Worm (Caenorhabditis elegans) whole organism, L1 larva: ENCODE data around the gene F14H3.6.
A peak's percentile ranks its signal among the peaks of the same experiment; 100 is the strongest.

Experiments
- C04F5.9 ChIP-seq: sonication (generic microtip); optimal IDR thresholded peaks from 2 replicates; lab custom pipeline; 2016; ENCODE audit warnings: missing genetic modification characterization, missing compliant biosample characterization
- F16B12.6 ChIP-seq: fragments of 150-350 bp; optimal IDR thresholded peaks from 2 replicates; lab custom pipeline; 2014; ENCODE audit warnings: missing biosample characterization, missing genetic modification characterization
- Y116A8C.19 ChIP-seq: sonication (generic microtip); optimal IDR thresholded peaks from 2 replicates; lab custom pipeline; 2016; ENCODE audit warnings: missing compliant biosample characterization, missing genetic modification characterization, borderline replicate concordance
- alr-1 ChIP-seq: fragments of 200-800 bp; sonication (Bioruptor generic); optimal IDR thresholded peaks from 2 replicates; lab custom pipeline; 2018; ENCODE audit warnings: borderline replicate concordance, mild to moderate bottlenecking, missing genetic modification characterization, missing compliant biosample characterization
- aly-2 ChIP-seq: fragments of 150-350 bp; optimal IDR thresholded peaks from 2 replicates; lab custom pipeline; 2014; ENCODE audit warnings: missing biosample characterization, missing genetic modification characterization
- ama-1 ChIP-seq: fragments of 150-350 bp; optimal IDR thresholded peaks from 2 replicates; lab custom pipeline; 2014
- blmp-1 ChIP-seq: fragments of 150-350 bp; optimal IDR thresholded peaks from 2 replicates; lab custom pipeline; 2014; ENCODE audit warnings: missing biosample characterization, missing genetic modification characterization
- ceh-82 ChIP-seq, 3 experiments: fragments of 150-350 bp in 1 of 3; sonication (generic microtip) in 2 of 3; optimal IDR thresholded peaks; 2 replicates each; lab custom pipeline; 2014 to 2017; ENCODE audit warnings: missing biosample characterization in 3 of 3, missing genetic modification characterization in 3 of 3
- ceh-88 ChIP-seq: fragments of 200-800 bp; sonication (Bioruptor generic); IDR thresholded peaks from 2 replicates; pipeline ENCODE4 v1.3.6; 2022; ENCODE audit warnings: missing genetic modification characterization, missing compliant biosample characterization
- ceh-90 ChIP-seq: sonication (generic microtip); optimal IDR thresholded peaks from 2 replicates; lab custom pipeline; 2016; ENCODE audit warnings: missing genetic modification characterization, missing compliant biosample characterization
- efl-1 ChIP-seq, 4 experiments: fragments of 150-350 bp; optimal IDR thresholded peaks in 3 of 4; peaks in 1 of 4; 1 replicate in 1 of 4; 2 replicates in 3 of 4; lab custom pipeline; 2014; ENCODE audit warnings: missing biosample characterization in 2 of 4, missing genetic modification characterization in 2 of 4, missing genetic modification reagents in 2 of 4
- efl-3 ChIP-seq: fragments of 200-800 bp; sonication (Bioruptor generic); optimal IDR thresholded peaks from 2 replicates; lab custom pipeline; 2018; ENCODE audit warnings: mild to moderate bottlenecking, missing genetic modification characterization, missing compliant biosample characterization
- egl-13 ChIP-seq: sonication (generic microtip); optimal IDR thresholded peaks from 2 replicates; lab custom pipeline; 2016; ENCODE audit warnings: missing genotype, missing genetic modification reagents, missing genetic modification characterization, missing compliant biosample characterization
- elt-2 ChIP-seq: sonication (generic microtip); optimal IDR thresholded peaks from 2 replicates; lab custom pipeline; 2016; ENCODE audit warnings: missing genetic modification characterization, mild to moderate bottlenecking, inconsistent platforms, missing compliant biosample characterization, missing genetic modification reagents
- ets-5 ChIP-seq: fragments of 200-800 bp; sonication (Bioruptor generic); IDR thresholded peaks from 2 replicates; pipeline ENCODE4 v1.3.6; 2022; ENCODE audit warnings: missing genetic modification characterization, missing compliant biosample characterization
- fos-1 ChIP-seq: fragments of 150-350 bp; optimal IDR thresholded peaks from 2 replicates; lab custom pipeline; 2014; ENCODE audit warnings: missing biosample characterization, missing genetic modification characterization
- hlh-4 ChIP-seq: sonication (generic microtip); optimal IDR thresholded peaks from 2 replicates; lab custom pipeline; 2016; ENCODE audit warnings: mild to moderate bottlenecking, missing genetic modification characterization, missing compliant biosample characterization
- jun-1 ChIP-seq: fragments of 150-350 bp; optimal IDR thresholded peaks from 2 replicates; lab custom pipeline; 2014; ENCODE audit warnings: missing biosample characterization, missing genetic modification reagents, missing genetic modification characterization
- lin-13 ChIP-seq: fragments of 150-350 bp; optimal IDR thresholded peaks from 2 replicates; lab custom pipeline; 2014; ENCODE audit warnings: missing biosample characterization, missing genetic modification reagents, missing genetic modification characterization
- lin-35 ChIP-seq, 2 experiments: fragments of 150-350 bp; optimal IDR thresholded peaks; 2 replicates each; lab custom pipeline; 2014; ENCODE audit warnings: missing biosample characterization in 2 of 2, missing genetic modification characterization in 2 of 2, missing genetic modification reagents in 2 of 2
- lin-39 ChIP-seq: fragments of 150-350 bp; optimal IDR thresholded peaks from 2 replicates; lab custom pipeline; 2014; ENCODE audit warnings: missing biosample characterization, missing genetic modification reagents, missing genetic modification characterization
- mdl-1 ChIP-seq, 2 experiments: fragments of 150-350 bp; optimal IDR thresholded peaks; 2 replicates each; lab custom pipeline; 2014 to 2017; ENCODE audit warnings: missing biosample characterization in 2 of 2, missing genetic modification characterization in 2 of 2, inconsistent platforms in 1 of 2
- mep-1 ChIP-seq: fragments of 150-350 bp; optimal IDR thresholded peaks from 2 replicates; lab custom pipeline; 2014; ENCODE audit warnings: missing biosample characterization, missing genetic modification characterization
- nhr-19 ChIP-seq: fragments of 200-800 bp; sonication (Bioruptor generic); conservative IDR thresholded peaks from 2 replicates; pipeline ENCODE4 v1.3.6; 2022; ENCODE audit warnings: missing genetic modification characterization, missing compliant biosample characterization
- nhr-237 ChIP-seq: fragments of 150-350 bp; optimal IDR thresholded peaks from 2 replicates; lab custom pipeline; 2014; ENCODE audit warnings: missing biosample characterization, missing genetic modification characterization
- nhr-28 ChIP-seq: fragments of 150-350 bp; optimal IDR thresholded peaks from 2 replicates; lab custom pipeline; 2014; ENCODE audit warnings: missing biosample characterization, missing genetic modification characterization
- nhr-71 ChIP-seq: sonication (generic microtip); optimal IDR thresholded peaks from 2 replicates; lab custom pipeline; 2016; ENCODE audit warnings: mild to moderate bottlenecking, missing genetic modification characterization, moderate library complexity, missing compliant biosample characterization
- nhr-76 ChIP-seq: sonication (generic microtip); optimal IDR thresholded peaks from 2 replicates; lab custom pipeline; 2017; ENCODE audit warnings: missing biosample characterization, missing genetic modification characterization
- nhr-84 ChIP-seq: sonication (generic microtip); optimal IDR thresholded peaks from 2 replicates; lab custom pipeline; 2017; ENCODE audit warnings: missing biosample characterization, missing genetic modification characterization
- nhr-85 ChIP-seq: sonication (generic microtip); peaks from one replicate; lab custom pipeline; 2016; ENCODE audit warnings: missing genetic modification characterization, inconsistent platforms, missing compliant biosample characterization
- skn-1 ChIP-seq: fragments of 150-350 bp; optimal IDR thresholded peaks from 2 replicates; lab custom pipeline; 2014; ENCODE audit warnings: missing biosample characterization, missing genetic modification characterization
- sox-4 ChIP-seq: sonication (generic microtip); optimal IDR thresholded peaks from 2 replicates; lab custom pipeline; 2016; ENCODE audit warnings: missing genetic modification characterization, missing compliant biosample characterization
- sptf-1 ChIP-seq: fragments of 150-350 bp; optimal IDR thresholded peaks from 2 replicates; lab custom pipeline; 2014; ENCODE audit warnings: missing biosample characterization, missing genetic modification characterization
- sup-37 ChIP-seq: fragments of 200-800 bp; sonication (Bioruptor generic); optimal IDR thresholded peaks from 2 replicates; lab custom pipeline; 2018; ENCODE audit warnings: mild to moderate bottlenecking, missing genetic modification characterization, missing compliant biosample characterization
- swsn-7 ChIP-seq: sonication (generic microtip); optimal IDR thresholded peaks from 2 replicates; lab custom pipeline; 2016; ENCODE audit warnings: missing genetic modification characterization, missing compliant biosample characterization
- tbx-2 ChIP-seq: sonication (generic microtip); optimal IDR thresholded peaks from 2 replicates; lab custom pipeline; 2016; ENCODE audit warnings: missing genetic modification characterization, missing compliant biosample characterization
- unc-130 ChIP-seq: fragments of 150-350 bp; optimal IDR thresholded peaks from 2 replicates; lab custom pipeline; 2017; ENCODE audit warnings: missing biosample characterization, missing genetic modification characterization, inconsistent platforms
- unc-62 ChIP-seq: fragments of 150-350 bp; optimal IDR thresholded peaks from 2 replicates; lab custom pipeline; 2014; ENCODE audit warnings: missing biosample characterization, missing genetic modification reagents, missing genetic modification characterization
- unc-98 ChIP-seq: fragments of 200-800 bp; sonication (Bioruptor generic); IDR thresholded peaks from 2 replicates; pipeline ENCODE4 v1.3.6; 2022; ENCODE audit warnings: missing genetic modification characterization, missing compliant biosample characterization
- zag-1 ChIP-seq: fragments of 150-350 bp; optimal IDR thresholded peaks from 2 replicates; lab custom pipeline; 2014; ENCODE audit warnings: missing biosample characterization, missing genetic modification characterization

Gene F14H3.6

DNA sequence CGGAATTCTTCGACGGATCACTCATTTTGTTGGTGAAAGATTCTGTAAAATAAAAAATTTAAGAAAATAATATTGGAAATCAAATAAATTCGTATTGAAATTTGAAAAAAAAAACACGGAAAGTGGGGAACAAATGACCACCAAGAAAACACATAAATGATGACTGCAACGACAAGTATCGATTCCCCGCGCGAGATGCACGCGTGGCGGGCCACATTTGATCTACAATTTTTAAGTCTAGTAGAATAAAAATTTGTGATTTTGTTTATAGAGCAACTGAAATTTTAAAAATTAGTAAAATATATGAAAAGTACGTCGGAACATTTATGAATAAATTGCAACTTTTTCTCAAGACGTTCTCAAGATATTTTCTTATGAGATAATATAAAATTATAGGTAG is 3.7 kb downstream of the F14H3.6 start, which contains the start of gene F14H3.4:
TSS of gene F14H3.4 (minus strand) at position 42 of the 400 bp plus-strand sequence.
- no peak for TF ChIP-seq alr-1 (tag; lab: Kevin White, UChicago)

DNA sequence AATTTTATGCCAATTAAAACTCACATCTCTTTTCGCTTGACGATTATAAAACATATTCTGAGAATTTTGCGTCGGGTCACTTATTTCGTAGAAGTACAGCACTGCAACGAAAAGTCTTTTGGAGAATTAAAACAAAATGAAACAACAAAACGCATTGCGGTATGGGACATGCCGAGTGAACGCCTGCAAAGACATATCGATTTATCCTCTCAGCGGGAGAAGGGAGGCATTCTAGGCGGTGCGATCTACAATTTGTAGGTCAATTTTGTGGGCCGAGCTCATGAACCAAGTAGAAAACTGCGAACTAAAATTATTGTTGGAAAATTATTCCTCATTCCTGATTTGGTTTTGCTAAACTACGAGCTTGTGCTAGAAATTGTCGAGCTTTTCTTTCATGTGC is 5.3 kb downstream of the F14H3.6 start, which contains the start of gene F14H3.3:
TSS of gene F14H3.3 (minus strand) at position 101 of the 400 bp plus-strand sequence.
- no peak for TF ChIP-seq elt-2 (tag; lab: Kevin White, UChicago)

DNA sequence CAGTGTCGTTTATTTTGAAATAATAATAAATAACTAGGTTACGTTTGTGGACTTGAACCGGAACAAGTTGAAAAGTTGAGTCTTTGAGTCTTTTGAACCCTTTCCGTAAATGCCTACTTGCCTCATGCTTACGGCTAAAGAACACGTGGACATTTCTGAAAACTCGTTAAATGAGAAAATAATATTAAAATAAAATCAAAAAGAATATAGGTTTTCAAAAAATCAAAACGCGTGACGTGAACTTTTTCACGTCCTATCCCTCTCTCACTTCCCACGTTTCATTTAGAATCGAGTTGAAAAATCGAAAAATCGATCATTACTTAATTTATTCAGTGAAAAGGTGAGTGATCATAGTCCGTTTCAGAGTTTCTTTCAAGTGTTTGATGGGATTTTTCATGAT is 9.5 kb downstream of the F14H3.6 start, which contains the start of gene best-12:
TSS of gene best-12 (plus strand) at position 301 of the 400 bp plus-strand sequence.
- TF ChIP-seq skn-1 (tag; lab: Kevin White, UChicago), result no peak
- TF ChIP-seq mdl-1 (tag; optimal IDR thresholded peaks at IDR 0.05; lab: Kevin White, UChicago), result no peak
- no peak for TF ChIP-seq F16B12.6
- TF ChIP-seq fos-1 (tag; lab: Kevin White, UChicago), result no peak
- TF ChIP-seq, all 84 proteins: peak for 0

DNA sequence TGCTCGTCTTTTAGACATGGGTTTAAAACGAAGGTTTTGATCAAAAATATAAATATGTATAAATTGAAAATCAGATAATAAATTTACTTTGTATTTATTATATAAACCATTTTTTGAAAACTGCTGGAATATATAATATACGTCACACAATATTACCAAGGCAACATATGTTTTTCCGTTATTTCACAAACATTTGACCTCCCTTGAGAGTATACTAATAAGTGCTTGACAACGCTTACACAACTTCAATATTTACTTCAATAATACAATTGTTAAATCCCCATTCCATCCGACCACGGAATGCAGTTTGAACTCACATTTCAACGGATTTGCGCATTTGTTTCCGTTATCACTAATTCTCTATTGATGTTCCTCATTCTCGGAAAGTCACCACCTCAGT is 11.2 kb downstream of the F14H3.6 start, which contains the start of gene str-198:
TSS of gene str-198 (plus strand) at position 301 of the 400 bp plus-strand sequence.
- no peak for TF ChIP-seq efl-3 (GFP tag; lab: Kevin White, UChicago)
- no peak for TF ChIP-seq ceh-90 (tag; lab: Kevin White, UChicago)
- no peak for TF ChIP-seq ceh-82 (tag; optimal IDR thresholded peaks at IDR 0.05; lab: Kevin White, UChicago)
- TF ChIP-seq mep-1 (tag; lab: Kevin White, UChicago), result no peak
- TF ChIP-seq swsn-7, result no peak
- TF ChIP-seq sptf-1 (tag; lab: Kevin White, UChicago), result no peak
- TF ChIP-seq ama-1 (lab: Kevin White, UChicago), result no peak
- no peak for TF ChIP-seq nhr-85
- TF ChIP-seq sox-4 (tag; lab: Kevin White, UChicago), result no peak
- TF ChIP-seq unc-130 (tag; lab: Kevin White, UChicago), result no peak
- TF ChIP-seq nhr-19 (GFP tag; lab: Robert Waterston, UW), result no peak

DNA sequence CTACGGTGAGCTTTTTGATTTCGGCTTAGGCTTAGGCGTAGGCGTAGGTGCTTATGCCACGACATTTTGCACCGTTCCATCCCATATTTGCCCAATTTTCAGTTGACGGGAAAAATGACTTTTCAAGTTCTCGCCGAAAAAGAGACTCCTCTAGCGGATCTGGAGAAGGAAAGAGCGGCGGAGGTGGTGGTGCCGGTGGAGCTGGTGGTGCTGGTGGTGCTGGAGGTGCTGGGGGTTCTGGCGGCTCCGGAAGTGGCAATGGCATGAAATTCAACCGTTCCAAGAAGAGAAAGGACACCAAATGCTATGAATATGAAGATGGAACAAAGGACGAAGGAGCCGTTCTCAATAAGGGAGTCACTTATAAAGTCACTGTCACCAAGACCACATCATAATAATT is 11.6 kb downstream of the F14H3.6 start:
- no peak for TF ChIP-seq egl-13 (tag; lab: Kevin White, UChicago)
- TF ChIP-seq nhr-76 (tag; lab: Kevin White, UChicago), result no peak

DNA sequence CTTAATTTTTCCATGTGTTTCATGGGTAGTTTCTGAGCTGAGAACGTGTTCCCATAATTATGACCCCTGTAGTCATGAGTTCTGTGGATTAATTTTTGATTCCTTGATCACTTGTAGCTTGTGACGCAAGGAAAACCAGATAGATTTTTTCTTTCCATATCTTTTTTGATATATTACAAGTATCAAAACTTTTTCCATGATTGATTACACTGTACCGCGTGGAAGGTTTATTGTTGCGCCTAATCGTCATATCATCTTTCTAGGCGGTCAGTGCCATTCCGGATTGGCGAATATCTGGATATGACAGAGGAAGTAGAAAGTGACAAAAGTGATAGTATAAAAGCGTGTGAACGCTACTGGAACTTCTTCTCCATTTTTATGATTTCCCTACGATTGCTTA is 12.1 kb downstream of the F14H3.6 start, which contains the start of gene ZK285.2:
TSS of gene ZK285.2 (plus strand) at position 301 of the 400 bp plus-strand sequence.
- TF ChIP-seq nhr-19 (GFP tag; lab: Robert Waterston, UW) (no peak), efl-1 (optimal IDR thresholded peaks at IDR 0.05; lab: Kevin White, UChicago) (no peak), efl-1 (GFP tag; optimal IDR thresholded peaks at IDR 0.05 in 1 of 2; lab: Kevin White, UChicago) (peak in 1 of 2 experiments; percentile 16), blmp-1 (tag; lab: Kevin White, UChicago) (peak; percentile 31), zag-1 (tag; lab: Kevin White, UChicago) (no peak), aly-2 (tag; lab: Kevin White, UChicago) (no peak), F16B12.6 (no peak), lin-35 (GFP tag; optimal IDR thresholded peaks at IDR 0.05; lab: Kevin White, UChicago) (no peak), ets-5 (GFP tag; lab: Robert Waterston, UW) (no peak), lin-13 (GFP tag; lab: Kevin White, UChicago) (no peak), jun-1 (no peak)

DNA sequence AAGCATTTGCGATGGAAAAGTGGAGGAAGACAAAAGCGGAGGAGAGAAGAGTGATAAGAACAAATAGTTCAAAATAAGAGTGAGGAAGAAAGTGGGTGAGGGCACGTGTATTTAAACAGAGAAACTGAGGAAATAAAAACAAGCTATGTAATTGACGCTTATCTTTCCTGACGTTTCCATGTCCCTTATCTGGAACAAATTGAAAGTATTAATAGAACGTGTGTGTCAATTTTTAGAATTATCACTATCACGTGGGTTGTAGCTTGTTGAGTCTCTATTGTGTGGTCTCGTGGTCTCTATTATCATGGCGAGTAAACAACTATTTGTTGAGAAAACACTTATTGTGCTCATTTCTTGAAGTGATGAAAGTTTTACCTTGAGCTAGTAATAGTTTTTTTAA is 12.9 kb downstream of the F14H3.6 start, which contains the start of gene T10C6.15:
TSS of gene T10C6.15 (minus strand) at position 104 of the 400 bp plus-strand sequence.
- no peak for TF ChIP-seq nhr-76 (tag; lab: Kevin White, UChicago)
- no peak for TF ChIP-seq unc-98
- TF ChIP-seq unc-130 (tag; lab: Kevin White, UChicago), result no peak
- TF ChIP-seq nhr-85, result peak; percentile 30
- TF ChIP-seq mep-1 (tag; lab: Kevin White, UChicago), result no peak
- no peak for TF ChIP-seq ceh-88
- no peak for TF ChIP-seq hlh-4 (tag; lab: Kevin White, UChicago)
- no peak for TF ChIP-seq lin-39 (tag; lab: Kevin White, UChicago)
- TF ChIP-seq Y116A8C.19 (tag; lab: Kevin White, UChicago), result no peak
- TF ChIP-seq alr-1 (tag; lab: Kevin White, UChicago), result no peak
- TF ChIP-seq skn-1 (tag; lab: Kevin White, UChicago), result no peak
- TF ChIP-seq nhr-237, result no peak
- TF ChIP-seq nhr-28, result no peak
- TF ChIP-seq nhr-71, result peak; percentile 68
- no peak for TF ChIP-seq egl-13 (tag; lab: Kevin White, UChicago)
- no peak for TF ChIP-seq sup-37 (GFP tag; lab: Kevin White, UChicago)
- no peak for TF ChIP-seq zag-1 (tag; lab: Kevin White, UChicago)
- TF ChIP-seq unc-62 (GFP tag; lab: Kevin White, UChicago), result no peak
- no peak for TF ChIP-seq tbx-2 (tag; lab: Kevin White, UChicago)
- TF ChIP-seq C04F5.9, result no peak
- TF ChIP-seq lin-13 (GFP tag; lab: Kevin White, UChicago), result no peak
- TF ChIP-seq nhr-84 (tag; lab: Kevin White, UChicago), result no peak
- no peak for TF ChIP-seq swsn-7
